Worm (Caenorhabditis elegans) whole organism, L3 larva: ENCODE measurements around the gene ham-3.

Experiments used
- ZK546.5 ChIP-seq: sonication (generic microtip); optimal IDR thresholded peaks from 2 replicates; lab custom pipeline; 2017; ENCODE audit warnings: missing biosample characterization, missing genetic modification characterization
- ama-1 ChIP-seq: fragments of 150-350 bp; optimal IDR thresholded peaks from 2 replicates; lab custom pipeline; 2018
- ceh-9 ChIP-seq: sonication (generic microtip); optimal IDR thresholded peaks from 2 replicates; lab custom pipeline; 2018; ENCODE audit warnings: missing biosample characterization, missing genetic modification characterization
- fos-1 ChIP-seq: fragments of 150-350 bp; optimal IDR thresholded peaks from 2 replicates; lab custom pipeline; 2014; ENCODE audit warnings: missing biosample characterization, missing genetic modification characterization
- lsy-12 ChIP-seq: sonication (generic microtip); optimal IDR thresholded peaks from 2 replicates; lab custom pipeline; 2016; ENCODE audit warnings: mild to moderate bottlenecking, missing genetic modification characterization, missing compliant biosample characterization
- nfya-1 ChIP-seq: sonication (generic microtip); optimal IDR thresholded peaks from 2 replicates; lab custom pipeline; 2017; ENCODE audit warnings: missing genetic modification characterization, mild to moderate bottlenecking, missing compliant biosample characterization, antibody characterized with exemption, moderate library complexity; ENCODE audit not compliant: insufficient read depth

- TF ChIP-seq ceh-9 (tag; lab: Kevin White, UChicago) (no peak), lsy-12 (tag; lab: Kevin White, UChicago) (no peak), fos-1 (no peak), nfya-1 (tag; lab: Kevin White, UChicago) (no peak), ZK546.5 (tag; lab: Kevin White, UChicago) (no peak), ama-1 (lab: Kevin White, UChicago) (no peak)
Measured at ce11 chrIII:10088508-10088981, 32.0 kb upstream of the ham-3 start, which contains the start of gene hal-2.
